Worm (Caenorhabditis elegans) whole organism, L3 larva: ENCODE data around the gene K11D12.13.

ENCODE experiments used
- R02D3.7 ChIP-seq: fragments of 150-350 bp; optimal IDR thresholded peaks from 2 replicates; lab custom pipeline; 2014; ENCODE audit warnings: missing biosample characterization, missing genetic modification characterization
- ZK546.5 ChIP-seq: sonication (generic microtip); optimal IDR thresholded peaks from 2 replicates; lab custom pipeline; 2017; ENCODE audit warnings: missing biosample characterization, missing genetic modification characterization
- aly-2 ChIP-seq: fragments of 150-350 bp; optimal IDR thresholded peaks from 2 replicates; lab custom pipeline; 2014; ENCODE audit warnings: missing biosample characterization, missing genetic modification characterization
- ama-1 ChIP-seq: fragments of 150-350 bp; optimal IDR thresholded peaks from 2 replicates; lab custom pipeline; 2018
- ceh-16 ChIP-seq: sonication (generic microtip); optimal IDR thresholded peaks from 2 replicates; lab custom pipeline; 2017; ENCODE audit warnings: missing biosample characterization, missing genetic modification characterization
- egl-27 ChIP-seq: sonication (generic microtip); optimal IDR thresholded peaks from 4 replicates; lab custom pipeline; 2017; ENCODE audit warnings: missing biosample characterization, missing genetic modification reagents, missing genetic modification characterization
- egl-5 ChIP-seq: fragments of 150-350 bp; optimal IDR thresholded peaks from 2 replicates; lab custom pipeline; 2017; ENCODE audit warnings: missing biosample characterization, missing genetic modification reagents, missing genetic modification characterization, inconsistent platforms
- elt-1 ChIP-seq: fragments of 150-350 bp; optimal IDR thresholded peaks from 2 replicates; lab custom pipeline; 2014; ENCODE audit warnings: missing biosample characterization, missing genetic modification characterization
- elt-2 ChIP-seq: sonication (generic microtip); optimal IDR thresholded peaks from 2 replicates; lab custom pipeline; 2016; ENCODE audit warnings: missing genetic modification reagents, mild to moderate bottlenecking, missing genetic modification characterization, missing compliant biosample characterization
- elt-3 ChIP-seq, 3 experiments: fragments of 150-350 bp in 1 of 3; sonication (generic microtip) in 2 of 3; optimal IDR thresholded peaks; 2 replicates in 2 of 3; 4 replicates in 1 of 3; lab custom pipeline; 2014 to 2017; ENCODE audit warnings: missing biosample characterization in 3 of 3, missing genetic modification characterization in 3 of 3
- fkh-10 ChIP-seq: sonication (generic microtip); optimal IDR thresholded peaks from 2 replicates; lab custom pipeline; 2017; ENCODE audit warnings: missing biosample characterization, missing genetic modification reagents, missing genetic modification characterization
- hmg-11 ChIP-seq: sonication (generic microtip); optimal IDR thresholded peaks from 2 replicates; lab custom pipeline; 2016; ENCODE audit warnings: missing genetic modification characterization, missing compliant biosample characterization
- jun-1 ChIP-seq: fragments of 150-350 bp; optimal IDR thresholded peaks from 2 replicates; lab custom pipeline; 2014; ENCODE audit warnings: missing biosample characterization, missing genetic modification reagents, missing genetic modification characterization
- lin-39 ChIP-seq: fragments of 150-350 bp; optimal IDR thresholded peaks from 2 replicates; lab custom pipeline; 2018; ENCODE audit warnings: missing biosample characterization, missing genetic modification reagents, missing genetic modification characterization
- mdl-1 ChIP-seq: fragments of 150-350 bp; optimal IDR thresholded peaks from 2 replicates; lab custom pipeline; 2014; ENCODE audit warnings: missing biosample characterization, missing genetic modification characterization
- mml-1 ChIP-seq: fragments of 150-350 bp; sonication (generic microtip); optimal IDR thresholded peaks from 3 replicates; lab custom pipeline; 2014; ENCODE audit warnings: missing biosample characterization, missing genetic modification characterization
- nhr-11 ChIP-seq: fragments of 150-350 bp; optimal IDR thresholded peaks from 2 replicates; lab custom pipeline; 2014; ENCODE audit warnings: missing biosample characterization, missing genetic modification characterization
- nhr-12 ChIP-seq: fragments of 150-350 bp; optimal IDR thresholded peaks from 2 replicates; lab custom pipeline; 2014; ENCODE audit warnings: missing biosample characterization, missing genetic modification characterization
- nhr-23 ChIP-seq: fragments of 150-350 bp; optimal IDR thresholded peaks from 2 replicates; lab custom pipeline; 2014; ENCODE audit warnings: missing biosample characterization, missing genetic modification reagents, missing genetic modification characterization
- nhr-237 ChIP-seq: fragments of 150-350 bp; optimal IDR thresholded peaks from 2 replicates; lab custom pipeline; 2014; ENCODE audit warnings: missing biosample characterization, missing genetic modification characterization
- nhr-25 ChIP-seq: sonication (generic microtip); optimal IDR thresholded peaks from 2 replicates; lab custom pipeline; 2017; ENCODE audit warnings: missing biosample characterization, missing genetic modification characterization
- nhr-28 ChIP-seq: fragments of 150-350 bp; optimal IDR thresholded peaks from 2 replicates; lab custom pipeline; 2014; ENCODE audit warnings: missing biosample characterization, missing genetic modification characterization
- nhr-43 ChIP-seq: sonication (generic microtip); optimal IDR thresholded peaks from 2 replicates; lab custom pipeline; 2016; ENCODE audit warnings: mild to moderate bottlenecking, missing genetic modification characterization, missing compliant biosample characterization; ENCODE audit not compliant: poor library complexity, severe bottlenecking
- nhr-67 ChIP-seq: fragments of 150-350 bp; optimal IDR thresholded peaks from 2 replicates; lab custom pipeline; 2014; ENCODE audit warnings: missing biosample characterization, missing genetic modification characterization
- nhr-77 ChIP-seq: fragments of 150-350 bp; optimal IDR thresholded peaks from 2 replicates; lab custom pipeline; 2014; ENCODE audit warnings: missing biosample characterization, missing genetic modification characterization
- pqm-1 ChIP-seq: fragments of 150-350 bp; optimal IDR thresholded peaks from 2 replicates; lab custom pipeline; 2017; ENCODE audit warnings: missing biosample characterization, missing genetic modification characterization, inconsistent platforms
- sea-2 ChIP-seq: fragments of 150-350 bp; sonication (generic microtip); optimal IDR thresholded peaks from 4 replicates; lab custom pipeline; 2014; ENCODE audit warnings: missing biosample characterization, missing genetic modification reagents, missing genetic modification characterization
- skn-1 ChIP-seq: fragments of 150-350 bp; optimal IDR thresholded peaks from 2 replicates; lab custom pipeline; 2014; ENCODE audit warnings: missing biosample characterization, missing genetic modification characterization
- snpc-4 ChIP-seq: fragments of 150-350 bp; optimal IDR thresholded peaks from 2 replicates; lab custom pipeline; 2014; ENCODE audit warnings: missing biosample characterization, missing genetic modification characterization
- tbx-2 ChIP-seq: sonication (generic microtip); optimal IDR thresholded peaks from 2 replicates; lab custom pipeline; 2016; ENCODE audit warnings: mild to moderate bottlenecking, missing genetic modification characterization, missing compliant biosample characterization
- unc-62 ChIP-seq: fragments of 150-350 bp; sonication (generic microtip); optimal IDR thresholded peaks from 4 replicates; lab custom pipeline; 2014; ENCODE audit warnings: missing biosample characterization, missing genetic modification reagents, missing genetic modification characterization
- zag-1 ChIP-seq: fragments of 150-350 bp; optimal IDR thresholded peaks from 2 replicates; lab custom pipeline; 2014; ENCODE audit warnings: missing biosample characterization, missing genetic modification characterization
- ztf-11 ChIP-seq: fragments of 150-350 bp; optimal IDR thresholded peaks from 2 replicates; lab custom pipeline; 2014; ENCODE audit warnings: missing biosample characterization, missing genetic modification characterization

K11D12.13 gene

ce11 chrV:5033099-5033498, at the start of gene K11D12.13:
Gene K11D12.13 (plus strand): TSS chrV:5033399.
- TF ChIP-seq nhr-77 (tag; lab: Kevin White, UChicago): no peak
- TF ChIP-seq elt-3 (tag; optimal IDR thresholded peaks at IDR 0.05; lab: Kevin White, UChicago): no peak
- no peak for TF ChIP-seq nhr-237
- TF ChIP-seq nhr-11 (tag; lab: Kevin White, UChicago): no peak
- no peak for TF ChIP-seq unc-62 (GFP tag; lab: Kevin White, UChicago)
- no peak for TF ChIP-seq zag-1
- TF ChIP-seq nhr-67 (tag; lab: Kevin White, UChicago): no peak
- TF ChIP-seq R02D3.7: no peak
- no peak for TF ChIP-seq fkh-10 (GFP tag; lab: Kevin White, UChicago)

ce11 chrV:4987097-4987496, 46.1 kb upstream of the K11D12.13 start, which contains the start of gene ncx-8:
Gene ncx-8 (minus strand): TSS chrV:4987197.
- no peak for TF ChIP-seq egl-5
- TF ChIP-seq skn-1 (tag; lab: Kevin White, UChicago): no peak
- no peak for TF ChIP-seq nhr-25 (tag; lab: Kevin White, UChicago)
- no peak for TF ChIP-seq elt-3 (tag; optimal IDR thresholded peaks at IDR 0.05; lab: Kevin White, UChicago)

ce11 chrV:4995155-4995554, 38.0 kb upstream of the K11D12.13 start, which contains the start of gene ncx-9:
Gene ncx-9 (minus strand): TSS chrV:4995255.
- TF ChIP-seq aly-2: no peak

- peak; percentile 57 for TF ChIP-seq elt-2 (tag; lab: Kevin White, UChicago)
- no peak for TF ChIP-seq tbx-2 (tag; lab: Kevin White, UChicago)
- TF ChIP-seq pqm-1 (tag; lab: Kevin White, UChicago): peak; percentile 27
Observed at ce11 chrV:5000406-5000805, 32.8 kb upstream of the K11D12.13 start, which contains the start of gene ugt-7. Gene ugt-7 (minus strand): TSS chrV:5000566.

- TF ChIP-seq elt-2 (tag; lab: Kevin White, UChicago) (no peak), nhr-23 (tag; lab: Kevin White, UChicago) (no peak)
Observed at ce11 chrV:5001386-5001785, 31.8 kb upstream of the K11D12.13 start, which contains the start of gene srr-8. Gene srr-8 (plus strand): TSS chrV:5001686.

ce11 chrV:5012193-5012853, 20.9 kb upstream of the K11D12.13 start, which contains the start of gene srr-6:
Gene srr-6 (plus strand): TSS chrV:5012803.
- no peak for TF ChIP-seq ztf-11 (tag; lab: Kevin White, UChicago)
- TF ChIP-seq lin-39: no peak
- peak; percentile 28 for TF ChIP-seq egl-27 (tag; lab: Kevin White, UChicago)
- no peak for TF ChIP-seq ama-1
- no peak for TF ChIP-seq nhr-28 (tag; lab: Kevin White, UChicago)
- peak; percentile 97 for TF ChIP-seq pqm-1 (tag; lab: Kevin White, UChicago)
- no peak for TF ChIP-seq ZK546.5 (tag; lab: Kevin White, UChicago)
- TF ChIP-seq elt-1 (tag; lab: Kevin White, UChicago): no peak
- TF ChIP-seq sea-2 (GFP tag; lab: Kevin White, UChicago): no peak
- no peak for TF ChIP-seq hmg-11 (tag; lab: Kevin White, UChicago)
- no peak for TF ChIP-seq tbx-2 (tag; lab: Kevin White, UChicago)
- TF ChIP-seq nhr-43 (tag; lab: Kevin White, UChicago): no peak
- TF ChIP-seq elt-2 (tag; lab: Kevin White, UChicago): peak; percentile 80
- TF ChIP-seq jun-1: peak; percentile 66
- no peak for TF ChIP-seq nhr-12 (tag; lab: Kevin White, UChicago)
- no peak for TF ChIP-seq snpc-4 (tag; lab: Kevin White, UChicago)
- TF ChIP-seq mdl-1: no peak
- TF ChIP-seq skn-1 (tag; lab: Kevin White, UChicago): no peak
- no peak for TF ChIP-seq mml-1 (tag; lab: Kevin White, UChicago)
- no peak for TF ChIP-seq aly-2
- TF ChIP-seq ceh-16: no peak
- TF ChIP-seq, all 47 proteins: peak for 4
